Worm (Caenorhabditis elegans) whole organism, L4 larva: ENCODE measurements around the gene Y116A8B.1.

Experiments
- D1046.2 ChIP-seq: fragments of 200-800 bp; sonication (Bioruptor generic); IDR thresholded peaks from 2 replicates; pipeline ENCODE4 v1.3.6; 2022; ENCODE audit warnings: missing genetic modification characterization, missing compliant biosample characterization
- F10B5.3 ChIP-seq: sonication (generic microtip); optimal IDR thresholded peaks from 2 replicates; lab custom pipeline; 2016; ENCODE audit warnings: mild to moderate bottlenecking, missing genetic modification characterization, missing compliant biosample characterization
- F49E8.2 ChIP-seq: sonication (generic microtip); optimal IDR thresholded peaks from 2 replicates; lab custom pipeline; 2016; ENCODE audit warnings: missing compliant biosample characterization, mild to moderate bottlenecking, missing genetic modification characterization, borderline replicate concordance
- Y75B8A.6 ChIP-seq: fragments of 200-800 bp; sonication (Bioruptor generic); IDR thresholded peaks from 2 replicates; pipeline ENCODE4 v1.3.6; 2022; ENCODE audit warnings: missing genetic modification reagents, missing genetic modification characterization, missing compliant biosample characterization
- ZK546.5 ChIP-seq, 2 experiments: sonication (generic microtip); optimal IDR thresholded peaks; 2 replicates each; lab custom pipeline; 2017; ENCODE audit warnings: missing biosample characterization in 2 of 2, missing genetic modification characterization in 2 of 2
- aha-1 ChIP-seq: fragments of 150-350 bp; peaks from one replicate; lab custom pipeline; 2014; ENCODE audit warnings: missing biosample characterization, missing genetic modification characterization
- arid-1 ChIP-seq: fragments of 200-800 bp; sonication (Bioruptor generic); conservative IDR thresholded peaks from 2 replicates; pipeline ENCODE4 v1.3.6; 2022; ENCODE audit warnings: missing genetic modification reagents, missing genetic modification characterization, missing compliant biosample characterization
- ceh-20 ChIP-seq: fragments of 200-800 bp; sonication (Bioruptor generic); IDR thresholded peaks from 2 replicates; pipeline ENCODE4 v1.3.6; 2022; ENCODE audit warnings: missing genetic modification reagents, missing genetic modification characterization, missing compliant biosample characterization
- ceh-32 ChIP-seq: sonication (generic microtip); optimal IDR thresholded peaks from 2 replicates; lab custom pipeline; 2016; ENCODE audit warnings: mild to moderate bottlenecking, missing genetic modification characterization, missing compliant biosample characterization; ENCODE audit not compliant: poor library complexity
- ceh-82 ChIP-seq: sonication (generic microtip); optimal IDR thresholded peaks from 2 replicates; lab custom pipeline; 2017; ENCODE audit warnings: missing biosample characterization, missing genetic modification characterization
- ces-1 ChIP-seq: fragments of 150-350 bp; sonication (generic microtip); optimal IDR thresholded peaks from 4 replicates; lab custom pipeline; 2014; ENCODE audit warnings: missing biosample characterization, missing genetic modification reagents, missing genetic modification characterization
- daf-16 ChIP-seq, 3 experiments: sonication (generic microtip); optimal IDR thresholded peaks; 2 replicates each; lab custom pipeline; 2016 to 2017; ENCODE audit warnings: missing genetic modification characterization in 3 of 3, missing genetic modification reagents in 3 of 3, mild to moderate bottlenecking in 2 of 3, missing compliant biosample characterization in 2 of 3, missing biosample characterization in 1 of 3, moderate library complexity in 1 of 3
- dve-1 ChIP-seq: sonication (generic microtip); optimal IDR thresholded peaks from 2 replicates; lab custom pipeline; 2017; ENCODE audit warnings: antibody characterized with exemption, mild to moderate bottlenecking, missing genetic modification characterization, missing compliant biosample characterization; ENCODE audit not compliant: insufficient read depth
- gei-8 ChIP-seq: fragments of 200-800 bp; sonication (Bioruptor generic); optimal IDR thresholded peaks from 2 replicates; lab custom pipeline; 2018; ENCODE audit warnings: mild to moderate bottlenecking, missing genetic modification characterization, missing compliant biosample characterization
- hif-1 ChIP-seq, 2 experiments: sonication (generic microtip); optimal IDR thresholded peaks; 2 replicates each; lab custom pipeline; 2016 to 2017; ENCODE audit warnings: missing compliant biosample characterization in 2 of 2, missing genetic modification characterization in 2 of 2, missing genetic modification reagents in 2 of 2, missing genotype in 2 of 2, mild to moderate bottlenecking in 1 of 2
- hlh-30 ChIP-seq: sonication (generic microtip); optimal IDR thresholded peaks from 2 replicates; lab custom pipeline; 2017; ENCODE audit warnings: antibody characterized with exemption, mild to moderate bottlenecking, missing genetic modification characterization, missing compliant biosample characterization; ENCODE audit not compliant: insufficient read depth
- hmg-1.1 ChIP-seq: fragments of 200-800 bp; sonication (Bioruptor generic); IDR thresholded peaks from 2 replicates; pipeline ENCODE4 v1.3.6; 2022; ENCODE audit warnings: missing genetic modification reagents, missing genetic modification characterization, missing compliant biosample characterization
- lin-1 ChIP-seq: fragments of 200-800 bp; sonication (Bioruptor generic); IDR thresholded peaks from 2 replicates; pipeline ENCODE4 v1.3.6; 2022; ENCODE audit warnings: missing genetic modification reagents, missing genetic modification characterization, missing compliant biosample characterization
- lin-38 ChIP-seq: fragments of 200-800 bp; sonication (Bioruptor generic); IDR thresholded peaks from 2 replicates; pipeline ENCODE4 v1.3.6; 2022; ENCODE audit warnings: missing genetic modification reagents, missing genetic modification characterization, missing compliant biosample characterization
- lsy-2 ChIP-seq, 2 experiments: fragments of 150-350 bp in 1 of 2; sonication (generic microtip) in 1 of 2; optimal IDR thresholded peaks; 2 replicates each; lab custom pipeline; 2014 to 2017; ENCODE audit warnings: missing biosample characterization in 2 of 2, missing genetic modification characterization in 2 of 2
- mep-1 ChIP-seq: fragments of 150-350 bp; sonication (generic microtip); optimal IDR thresholded peaks from 3 replicates; lab custom pipeline; 2014; ENCODE audit warnings: missing biosample characterization, missing genetic modification characterization
- nhr-237 ChIP-seq: sonication (generic microtip); optimal IDR thresholded peaks from 2 replicates; lab custom pipeline; 2017; ENCODE audit warnings: missing biosample characterization, missing genetic modification characterization
- pha-4 ChIP-seq, 2 experiments: fragments of 150-350 bp in 1 of 2; fragments of 200-800 bp in 1 of 2; sonication (Bioruptor generic) in 1 of 2; IDR thresholded peaks in 1 of 2; optimal IDR thresholded peaks in 1 of 2; 2 replicates each; pipeline versions ENCODE4 v1.3.6 to Lab custom; 2014 to 2022; ENCODE audit warnings: missing genetic modification characterization in 2 of 2, missing genetic modification reagents in 2 of 2, missing biosample characterization in 1 of 2, missing compliant biosample characterization in 1 of 2
- pqm-1 ChIP-seq: sonication (generic microtip); optimal IDR thresholded peaks from 2 replicates; lab custom pipeline; 2017; ENCODE audit warnings: missing biosample characterization, missing genetic modification characterization
- saeg-2 ChIP-seq: fragments of 200-800 bp; sonication (Bioruptor generic); IDR thresholded peaks from 2 replicates; pipeline ENCODE4 v1.3.6; 2022; ENCODE audit warnings: missing genetic modification reagents, missing genetic modification characterization, missing compliant biosample characterization
- snpc-1.2 ChIP-seq: fragments of 200-800 bp; sonication (Bioruptor generic); IDR thresholded peaks from 2 replicates; pipeline ENCODE4 v1.3.6; 2022; ENCODE audit warnings: missing genetic modification reagents, missing genetic modification characterization, missing compliant biosample characterization
- spr-1 ChIP-seq: sonication (generic microtip); optimal IDR thresholded peaks from 2 replicates; lab custom pipeline; 2016; ENCODE audit warnings: mild to moderate bottlenecking, missing genetic modification characterization, missing compliant biosample characterization
- spr-3 ChIP-seq: fragments of 200-800 bp; sonication (Bioruptor generic); optimal IDR thresholded peaks from 2 replicates; lab custom pipeline; 2018; ENCODE audit warnings: mild to moderate bottlenecking, missing genetic modification characterization, missing compliant biosample characterization
- unc-130 ChIP-seq: sonication (generic microtip); optimal IDR thresholded peaks from 2 replicates; lab custom pipeline; 2016; ENCODE audit warnings: missing genetic modification reagents, missing genetic modification characterization, missing compliant biosample characterization
- zag-1 ChIP-seq: fragments of 150-350 bp; optimal IDR thresholded peaks from 2 replicates; lab custom pipeline; 2014; ENCODE audit warnings: missing biosample characterization, missing genetic modification characterization

The Y116A8B.1 gene

DNA sequence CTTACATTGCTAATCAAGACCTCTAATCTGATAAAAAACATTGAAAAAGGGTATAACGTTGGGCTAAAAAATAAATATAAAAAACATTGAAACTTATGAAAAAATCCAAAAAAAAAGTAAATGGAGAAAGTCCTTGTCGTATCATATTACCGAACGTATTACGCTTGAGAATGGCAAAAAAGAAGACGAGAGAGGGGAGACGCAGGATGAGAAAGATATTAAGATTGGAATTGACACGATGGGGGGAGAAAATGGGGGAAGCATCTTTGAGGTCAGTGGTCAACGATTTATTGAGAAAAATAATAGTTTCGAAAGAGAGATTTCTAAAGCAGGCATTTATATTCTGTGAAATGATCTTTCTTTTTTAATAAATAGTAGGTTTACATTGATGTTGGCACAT is 6.8 kb upstream of the Y116A8B.1 start:
- TF ChIP-seq aha-1 (tag; lab: Kevin White, UChicago) (peak; percentile 77), lsy-2 (tag; optimal IDR thresholded peaks at IDR 0.05; lab: Kevin White, UChicago) (peak in 1 of 2 experiments; percentile 1), dve-1 (tag; lab: Kevin White, UChicago) (peak; percentile 10), ces-1 (GFP tag; lab: Kevin White, UChicago) (no peak), lin-1 (GFP tag; lab: Robert Waterston, UW) (no peak), daf-16 (GFP tag; optimal IDR thresholded peaks at IDR 0.05; lab: Kevin White, UChicago) (no peak), daf-16 (tag; optimal IDR thresholded peaks at IDR 0.05; lab: Kevin White, UChicago) (peak; percentile 9)

DNA sequence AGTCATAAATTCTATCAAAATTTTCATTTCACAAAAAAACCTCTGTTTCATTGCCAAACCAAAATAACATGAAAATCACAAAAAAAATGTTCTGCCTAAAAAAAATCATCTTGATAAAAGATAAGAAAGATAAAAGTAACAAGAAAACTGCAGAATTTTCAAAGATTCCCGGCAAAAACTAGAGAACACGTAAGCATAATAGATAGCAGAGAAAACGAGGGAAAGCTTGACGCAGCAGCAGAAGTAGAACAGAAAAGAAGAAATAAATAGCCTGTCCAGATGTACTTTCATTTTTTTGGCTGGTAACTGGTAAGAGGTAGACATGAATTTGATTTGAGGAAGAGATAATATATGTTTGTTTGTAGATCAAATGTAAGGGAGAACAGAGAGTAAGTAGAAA is 5.4 kb upstream of the Y116A8B.1 start:
- TF ChIP-seq saeg-2 (GFP tag; lab: Robert Waterston, UW), result no peak
- peak; percentile 72 for TF ChIP-seq aha-1 (tag; lab: Kevin White, UChicago)
- TF ChIP-seq zag-1 (tag; lab: Kevin White, UChicago), result no peak
- no peak for TF ChIP-seq hlh-30 (tag; lab: Kevin White, UChicago)
- TF ChIP-seq, all 104 proteins: peak for 1

ce11 chrIV:17215070-17215469 is 1.1 kb upstream of the Y116A8B.1 start:
- TF ChIP-seq hmg-1.1 (GFP tag; lab: Robert Waterston, UW) (0 out of 2 replicates have a peak, but pooled peaks have one; percentile 31), hif-1 (tag; optimal IDR thresholded peaks at IDR 0.05; lab: Kevin White, UChicago) (no peak), snpc-1.2 (GFP tag; lab: Robert Waterston, UW) (0 out of 2 replicates have a peak, but pooled peaks have one; percentile 14)

DNA sequence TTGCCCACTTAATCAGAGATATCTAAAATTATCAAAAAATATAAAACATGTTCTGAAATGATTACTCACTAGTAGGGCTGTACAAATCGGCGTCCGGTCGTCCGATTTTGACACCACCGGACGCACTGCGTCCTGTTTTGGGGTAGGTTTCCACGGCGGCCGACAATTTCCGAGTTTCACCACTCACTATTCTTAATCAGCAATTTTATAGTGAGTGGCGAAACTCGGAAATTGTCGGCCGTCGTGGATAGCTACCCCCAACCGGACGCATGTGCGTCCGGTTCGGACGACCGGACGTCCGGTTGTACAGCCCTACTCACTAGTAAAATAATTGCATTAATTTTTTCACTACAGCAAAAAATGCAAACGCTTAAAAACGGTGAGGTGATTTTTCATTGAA is 6.0 kb downstream of the Y116A8B.1 start:
- 0 out of 2 replicates have a peak, but pooled peaks have one; percentile 14 for TF ChIP-seq lin-38 (GFP tag; lab: Robert Waterston, UW)
- TF ChIP-seq snpc-1.2 (GFP tag; lab: Robert Waterston, UW), result peak; percentile 55; the same call in 1 of the 2 replicates
- TF ChIP-seq, all 104 proteins: peak for 2; not testable (repeated sequence) for 102

DNA sequence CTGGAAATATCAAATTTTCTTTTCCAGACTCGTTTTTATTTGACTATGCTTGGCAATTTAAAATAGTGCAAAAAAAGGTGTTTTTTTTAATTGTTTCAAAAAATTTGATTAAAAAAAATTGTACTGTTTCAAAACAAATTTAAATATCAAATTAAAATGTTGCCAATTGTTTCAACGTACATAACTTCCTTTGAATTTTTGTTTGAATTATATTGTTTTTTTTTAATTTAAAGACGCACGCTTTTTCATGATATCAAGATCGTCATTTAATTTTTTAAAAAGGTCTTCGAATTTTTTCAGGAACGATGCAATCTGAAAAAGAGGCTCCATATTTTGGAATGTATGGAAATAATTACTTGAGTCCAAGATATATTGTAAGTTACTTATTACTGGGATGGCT is 7.3 kb downstream of the Y116A8B.1 start, which contains the start of gene Y116A8B.4:
TSS of gene Y116A8B.4 (plus strand) at position 301 of the 400 bp plus-strand sequence.
- TF ChIP-seq arid-1 (no peak), pqm-1 (tag; lab: Kevin White, UChicago) (no peak), D1046.2 (GFP tag; lab: Robert Waterston, UW) (no peak)

DNA sequence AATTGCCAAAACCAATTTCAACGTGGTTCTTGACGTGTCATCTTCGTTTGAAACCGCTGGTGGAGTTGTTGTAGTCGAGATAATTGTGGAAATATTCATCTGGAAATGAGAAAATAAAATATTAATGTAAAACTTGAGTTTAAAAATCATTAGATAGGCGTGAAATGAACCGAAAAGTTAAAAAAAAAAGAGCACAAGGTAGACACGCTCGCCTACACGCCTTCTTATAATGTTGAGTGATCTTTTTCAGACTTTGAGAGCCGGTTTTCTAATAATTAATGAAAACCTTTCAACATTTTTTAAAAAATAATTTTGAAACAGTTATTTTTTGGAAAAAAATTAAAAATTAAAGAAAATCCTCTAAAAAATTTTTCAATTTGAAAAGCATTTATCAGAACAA is 14.8 kb downstream of the Y116A8B.1 start, which contains the start of gene npr-32:
TSS of gene npr-32 (minus strand) at position 101 of the 400 bp plus-strand sequence.
- TF ChIP-seq gei-8 (no peak), unc-130 (GFP tag; lab: Kevin White, UChicago) (no peak), Y75B8A.6 (GFP tag; lab: Robert Waterston, UW) (no peak), nhr-237 (no peak), F10B5.3 (no peak), pha-4 (GFP tag; IDR thresholded peaks at IDR 0.05; lab: Robert Waterston, UW) (no peak), pha-4 (tag; optimal IDR thresholded peaks at IDR 0.05; lab: Kevin White, UChicago) (no peak), hmg-1.1 (GFP tag; lab: Robert Waterston, UW) (no peak), spr-1 (no peak), saeg-2 (GFP tag; lab: Robert Waterston, UW) (no peak), ZK546.5 (tag; optimal IDR thresholded peaks at IDR 0.05; lab: Kevin White, UChicago) (no peak), F49E8.2 (no peak), ceh-32 (tag; lab: Kevin White, UChicago) (no peak), spr-3 (GFP tag; lab: Kevin White, UChicago) (no peak), ceh-82 (tag; lab: Kevin White, UChicago) (no peak), mep-1 (no peak), ceh-20 (no peak)
